Fruit fly (Drosophila melanogaster) whole organism, embryonic: ENCODE data around the gene TwdlJ.

Source experiments
- CG14965 ChIP-seq: fragments of 200-800 bp; sonication (Bioruptor generic); optimal IDR thresholded peaks from 2 replicates; lab custom pipeline; 2016; ENCODE audit warnings: missing biosample characterization, missing genetic modification characterization, borderline replicate concordance
- Optix ChIP-seq: fragments of 200-800 bp; sonication (Bioruptor generic); IDR thresholded peaks from 3 replicates; pipeline ENCODE4 v1.3.6; 2022; ENCODE audit warnings: missing biosample characterization, missing genetic modification characterization
- her ChIP-seq: fragments of 200-800 bp; sonication (Bioruptor generic); optimal IDR thresholded peaks from 2 replicates; lab custom pipeline; 2016; ENCODE audit warnings: missing biosample characterization, missing genetic modification characterization

dm6 chr3R:26639503-26640075 lies 9.9 kb downstream of the TwdlJ start, which contains the start of gene TwdlD:
- no peak for TF ChIP-seq her (GFP tag; lab: Kevin White, UChicago)
- TF ChIP-seq Optix (GFP tag; lab: Robert Waterston, UW): no peak
- TF ChIP-seq CG14965 (GFP tag; lab: Kevin White, UChicago): no peak
